Fruit fly (Drosophila melanogaster) whole organism, embryonic: ENCODE data around the gene dock.
A peak's percentile ranks its signal among the peaks of the same experiment; 100 is the strongest.

Source experiments
- Awh ChIP-seq: fragments of 200-800 bp; sonication (Bioruptor generic); IDR thresholded peaks from 2 replicates; pipeline ENCODE4, ENCODE4 v1.3.6; 2022; ENCODE audit warnings: missing biosample characterization, missing genetic modification characterization
- Bdp1 ChIP-seq: fragments of 200-800 bp; sonication (Bioruptor generic); optimal IDR thresholded peaks from 3 replicates; lab custom pipeline; 2016; ENCODE audit warnings: missing biosample characterization, missing genetic modification characterization
- CG10366 ChIP-seq: fragments of 200-800 bp; sonication (Bioruptor generic); IDR thresholded peaks from 2 replicates; pipeline ENCODE4 v1.3.6; 2022; ENCODE audit warnings: missing biosample characterization, missing genetic modification characterization
- CG10543 ChIP-seq: fragments of 200-800 bp; sonication (Bioruptor generic); optimal IDR thresholded peaks from 3 replicates; lab custom pipeline; 2017; ENCODE audit warnings: missing biosample characterization, mild to moderate bottlenecking, missing genetic modification characterization, moderate library complexity
- CG12299 ChIP-seq: fragments of 200-800 bp; sonication (Bioruptor generic); optimal IDR thresholded peaks from 2 replicates; lab custom pipeline; 2018; ENCODE audit warnings: missing biosample characterization, mild to moderate bottlenecking, missing genetic modification characterization
- CG15601 ChIP-seq: fragments of 200-800 bp; sonication (Bioruptor generic); optimal IDR thresholded peaks from 3 replicates; lab custom pipeline; 2019; ENCODE audit warnings: missing biosample characterization, mild to moderate bottlenecking, missing genetic modification characterization, moderate library complexity
- CG15696 ChIP-seq: fragments of 200-800 bp; sonication (Bioruptor generic); optimal IDR thresholded peaks from 2 replicates; lab custom pipeline; 2019; ENCODE audit warnings: missing biosample characterization, mild to moderate bottlenecking, missing genetic modification characterization, moderate library complexity
- CG1832 ChIP-seq: fragments of 200-800 bp; sonication (Bioruptor generic); optimal IDR thresholded peaks from 2 replicates; lab custom pipeline; 2017; ENCODE audit warnings: missing biosample characterization, mild to moderate bottlenecking, missing genetic modification characterization, inconsistent platforms
- CG18476 ChIP-seq: fragments of 200-800 bp; sonication (Bioruptor generic); optimal IDR thresholded peaks from 2 replicates; lab custom pipeline; 2016; ENCODE audit warnings: missing biosample characterization, mild to moderate bottlenecking, missing genetic modification characterization
- CG18599 ChIP-seq: fragments of 200-800 bp; sonication (Bioruptor generic); optimal IDR thresholded peaks from 3 replicates; lab custom pipeline; 2017; ENCODE audit warnings: missing biosample characterization, missing genetic modification characterization, mild to moderate bottlenecking, moderate library complexity, missing genetic modification reagents
- CG31441 ChIP-seq: fragments of 200-800 bp; sonication (Bioruptor generic); IDR thresholded peaks from 2 replicates; pipeline ENCODE4 v1.3.6; 2022; ENCODE audit warnings: missing biosample characterization, missing genetic modification characterization
- CG34422 ChIP-seq: fragments of 200-800 bp; sonication (Bioruptor generic); IDR thresholded peaks from 3 replicates; pipeline ENCODE4 v1.3.6; 2022; ENCODE audit warnings: missing biosample characterization, missing genetic modification characterization
- CG6791 ChIP-seq: fragments of 200-800 bp; sonication (Bioruptor generic); IDR thresholded peaks from 3 replicates; pipeline ENCODE4 v1.3.6; 2022; ENCODE audit warnings: missing biosample characterization, missing genetic modification characterization; ENCODE audit not compliant: partially characterized antibody
- Dbx ChIP-seq: fragments of 200-800 bp; sonication (Bioruptor generic); IDR thresholded peaks from 3 replicates; pipeline ENCODE4 v1.3.6; 2022; ENCODE audit warnings: missing biosample characterization, missing genetic modification characterization
- Deaf1 ChIP-seq: fragments of 200-800 bp; optimal IDR thresholded peaks from 3 replicates; lab custom pipeline; 2019; ENCODE audit warnings: missing biosample characterization, mild to moderate bottlenecking, missing genetic modification characterization, moderate library complexity
- Doc3 ChIP-seq: fragments of 200-800 bp; sonication (Bioruptor generic); IDR thresholded peaks from 3 replicates; pipeline ENCODE4 v1.3.6; 2022; ENCODE audit warnings: missing biosample characterization, missing genetic modification characterization; ENCODE audit not compliant: partially characterized antibody
- H15 ChIP-seq: fragments of 200-800 bp; sonication (Bioruptor generic); IDR thresholded peaks from 3 replicates; pipeline ENCODE4 v1.3.6; 2022; ENCODE audit warnings: missing biosample characterization, missing genetic modification characterization
- HLH4C ChIP-seq: fragments of 200-800 bp; sonication (Bioruptor generic); IDR thresholded peaks from 3 replicates; pipeline ENCODE4 v1.3.6; 2022; ENCODE audit warnings: missing biosample characterization, missing genetic modification characterization; ENCODE audit not compliant: partially characterized antibody
- Hmr ChIP-seq: fragments of 200-800 bp; sonication (Bioruptor generic); optimal IDR thresholded peaks from 3 replicates; lab custom pipeline; 2017; ENCODE audit warnings: mild to moderate bottlenecking, missing biosample characterization, missing genetic modification reagents, missing genetic modification characterization
- Hr51 ChIP-seq, 2 experiments: fragments of 200-800 bp; sonication (Bioruptor generic); optimal IDR thresholded peaks; 2 replicates in 1 of 2; 3 replicates in 1 of 2; lab custom pipeline; 2016 to 2018; ENCODE audit warnings: missing biosample characterization in 2 of 2, missing genetic modification characterization in 2 of 2, mild to moderate bottlenecking in 1 of 2, moderate library complexity in 1 of 2
- NK7.1 ChIP-seq: fragments of 200-800 bp; sonication (Bioruptor generic); optimal IDR thresholded peaks from 3 replicates; lab custom pipeline; 2016; ENCODE audit warnings: missing biosample characterization, missing genetic modification characterization
- Neu2 ChIP-seq: fragments of 200-800 bp; sonication (Bioruptor generic); optimal IDR thresholded peaks from 3 replicates; lab custom pipeline; 2016; ENCODE audit warnings: missing biosample characterization, missing genetic modification characterization, borderline replicate concordance
- Nf-YB ChIP-seq: fragments of 200-800 bp; sonication (Bioruptor generic); optimal IDR thresholded peaks from 3 replicates; lab custom pipeline; 2019; ENCODE audit warnings: missing biosample characterization, mild to moderate bottlenecking, missing genetic modification characterization, moderate library complexity
- PHDP ChIP-seq: fragments of 200-800 bp; sonication (Bioruptor generic); optimal IDR thresholded peaks from 3 replicates; lab custom pipeline; 2018; ENCODE audit warnings: missing biosample characterization, mild to moderate bottlenecking, missing genetic modification characterization, moderate library complexity
- Sry-β ChIP-seq: fragments of 200-800 bp; sonication (Bioruptor generic); optimal IDR thresholded peaks from 2 replicates; lab custom pipeline; 2018; ENCODE audit warnings: missing biosample characterization, mild to moderate bottlenecking, missing genetic modification characterization, moderate library complexity
- ab ChIP-seq: fragments of 200-800 bp; sonication (Bioruptor generic); optimal IDR thresholded peaks from 2 replicates; lab custom pipeline; 2016; ENCODE audit warnings: missing biosample characterization, missing genetic modification characterization
- ara ChIP-seq: fragments of 200-800 bp; sonication (Bioruptor generic); IDR thresholded peaks from 2 replicates; pipeline ENCODE4 v1.3.6; 2022; ENCODE audit warnings: missing biosample characterization, missing genetic modification characterization
- ase ChIP-seq: fragments of 200-800 bp; sonication (Bioruptor generic); IDR thresholded peaks from 3 replicates; pipeline ENCODE4 v1.3.6; 2022; ENCODE audit warnings: missing biosample characterization, missing genetic modification characterization
- ato ChIP-seq: fragments of 200-800 bp; sonication (Bioruptor generic); IDR thresholded peaks from 2 replicates; pipeline ENCODE4 v1.3.6; 2022; ENCODE audit warnings: missing biosample characterization, missing genetic modification characterization; ENCODE audit not compliant: partially characterized antibody
- az2 ChIP-seq: fragments of 200-800 bp; sonication (Bioruptor generic); optimal IDR thresholded peaks from 3 replicates; lab custom pipeline; 2016; ENCODE audit warnings: missing biosample characterization, missing genetic modification characterization
- caup ChIP-seq: fragments of 200-800 bp; sonication (Bioruptor generic); optimal IDR thresholded peaks from 3 replicates; lab custom pipeline; 2017; ENCODE audit warnings: missing biosample characterization, mild to moderate bottlenecking, missing genetic modification characterization, moderate library complexity; ENCODE audit not compliant: severe bottlenecking
- cg ChIP-seq: fragments of 200-800 bp; sonication (Bioruptor generic); optimal IDR thresholded peaks from 3 replicates; lab custom pipeline; 2019; ENCODE audit warnings: missing biosample characterization, mild to moderate bottlenecking, missing genetic modification characterization, moderate library complexity
- da ChIP-seq: fragments of 200-800 bp; sonication (Bioruptor generic); optimal IDR thresholded peaks from 2 replicates; lab custom pipeline; 2016; ENCODE audit warnings: missing biosample characterization, missing genetic modification characterization
- dimm ChIP-seq: fragments of 200-800 bp; sonication (Bioruptor generic); IDR thresholded peaks from 2 replicates; pipeline ENCODE4 v1.3.6; 2022; ENCODE audit warnings: missing biosample characterization, missing genetic modification characterization
- gcm2 ChIP-seq: fragments of 200-800 bp; sonication (Bioruptor generic); optimal IDR thresholded peaks from 2 replicates; lab custom pipeline; 2016; ENCODE audit warnings: missing biosample characterization, missing genetic modification characterization
- ham ChIP-seq: fragments of 200-800 bp; sonication (Bioruptor generic); IDR thresholded peaks from 2 replicates; pipeline ENCODE4 v1.3.6; 2022; ENCODE audit warnings: missing biosample characterization, missing genetic modification characterization
- hb ChIP-seq: fragments of 200-800 bp; sonication (Bioruptor generic); IDR thresholded peaks from 3 replicates; pipeline ENCODE4 v1.3.6; 2022; ENCODE audit warnings: missing biosample characterization, missing genetic modification characterization; ENCODE audit not compliant: partially characterized antibody
- jing ChIP-seq: fragments of 200-800 bp; sonication (Bioruptor generic); optimal IDR thresholded peaks from 2 replicates; lab custom pipeline; 2018; ENCODE audit warnings: missing biosample characterization, mild to moderate bottlenecking, missing genetic modification characterization
- kah ChIP-seq: fragments of 200-800 bp; sonication (Bioruptor generic); optimal IDR thresholded peaks from 2 replicates; lab custom pipeline; 2018; ENCODE audit warnings: missing biosample characterization, mild to moderate bottlenecking, missing genetic modification characterization
- lov ChIP-seq, 2 experiments: fragments of 200-800 bp in 1 of 2; fragments of >200 bp in 1 of 2; sonication (Bioruptor generic) in 1 of 2; IDR thresholded peaks in 1 of 2; optimal IDR thresholded peaks in 1 of 2; 2 replicates in 1 of 2; 3 replicates in 1 of 2; pipeline versions ENCODE4 v1.3.6 to Lab custom; 2017 to 2022; ENCODE audit warnings: missing biosample characterization in 1 of 2, missing genetic modification characterization in 1 of 2
- oc ChIP-seq: fragments of 200-800 bp; sonication (Bioruptor generic); optimal IDR thresholded peaks from 2 replicates; lab custom pipeline; 2018; ENCODE audit warnings: missing biosample characterization, mild to moderate bottlenecking, missing genetic modification characterization, moderate library complexity
- pb ChIP-seq: fragments of 200-800 bp; sonication (Bioruptor generic); optimal IDR thresholded peaks from 3 replicates; lab custom pipeline; 2016; ENCODE audit warnings: missing biosample characterization, missing genetic modification characterization
- run ChIP-seq: fragments of 200-800 bp; sonication (Bioruptor generic); optimal IDR thresholded peaks from 3 replicates; lab custom pipeline; 2018; ENCODE audit warnings: missing biosample characterization, mild to moderate bottlenecking, missing genetic modification characterization
- scrt ChIP-seq: fragments of 200-800 bp; sonication (Bioruptor generic); optimal IDR thresholded peaks from 2 replicates; lab custom pipeline; 2018; ENCODE audit warnings: missing biosample characterization, mild to moderate bottlenecking, missing genetic modification characterization, moderate library complexity
- sim ChIP-seq: fragments of 200-800 bp; sonication (Bioruptor generic); IDR thresholded peaks from 2 replicates; pipeline ENCODE4 v1.3.6; 2022; ENCODE audit warnings: missing biosample characterization, missing genetic modification characterization
- ttk ChIP-seq: fragments of 200-800 bp; sonication (Bioruptor generic); IDR thresholded peaks from 2 replicates; pipeline ENCODE4 v2.1.2; 2022; ENCODE audit warnings: missing biosample characterization, missing genetic modification characterization
- tx ChIP-seq: fragments of 200-800 bp; sonication (Bioruptor generic); optimal IDR thresholded peaks from 2 replicates; lab custom pipeline; 2016; ENCODE audit warnings: missing biosample characterization, missing genetic modification characterization
- unc-4 ChIP-seq: fragments of 200-800 bp; sonication (Bioruptor generic); IDR thresholded peaks from 2 replicates; pipeline ENCODE4 v1.3.6; 2022; ENCODE audit warnings: missing biosample characterization, missing genetic modification characterization; ENCODE audit not compliant: partially characterized antibody

The dock gene

DNA sequence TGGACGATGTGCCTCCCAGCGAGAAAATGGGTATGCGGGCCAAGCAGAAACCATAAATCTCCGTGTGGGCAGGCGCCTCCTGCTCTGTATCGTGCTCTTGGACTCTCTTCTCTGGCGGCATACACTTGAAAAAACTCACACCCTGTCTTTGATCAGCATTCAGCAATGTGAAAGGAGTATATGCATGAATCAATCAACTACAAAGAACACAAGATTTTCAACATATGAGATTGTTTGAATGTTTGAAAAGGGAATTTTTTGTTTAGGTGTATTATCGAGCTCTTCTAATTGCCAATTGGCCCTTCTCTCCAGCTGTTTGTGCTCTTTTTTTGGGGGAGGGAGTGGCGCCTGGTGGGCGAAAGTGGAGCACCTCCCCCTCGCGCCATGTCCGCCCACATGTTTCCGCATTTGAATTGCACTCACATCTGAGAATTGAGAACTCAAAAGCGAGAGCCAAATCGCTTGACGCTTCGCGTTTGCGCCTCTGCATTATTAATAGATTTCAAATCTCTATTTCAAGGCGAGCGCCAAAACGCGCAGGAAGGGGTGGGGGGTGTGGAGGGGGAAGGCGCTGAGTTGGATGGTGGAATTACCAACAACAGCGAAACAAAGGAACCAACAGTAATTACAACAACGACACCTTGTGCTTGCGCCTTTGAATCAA lies 19.7 kb downstream of the dock start (continued):
- TF ChIP-seq ab (peak; percentile 58), unc-4 (GFP tag; lab: Robert Waterston, UW) (no peak), dimm (GFP tag; lab: Robert Waterston, UW) (peak; percentile 84), Neu2 (GFP tag; lab: Kevin White, UChicago) (no peak), oc (tag; lab: Kevin White, UChicago) (peak; percentile 86), hb (GFP tag; lab: Robert Waterston, UW) (no peak), CG10366 (peak; percentile 92), CG15601 (tag; lab: Kevin White, UChicago) (peak; percentile 75), PHDP (tag; lab: Kevin White, UChicago) (peak; percentile 88), Hmr (GFP tag; lab: Kevin White, UChicago) (peak; percentile 89), Nf-YB (GFP tag; lab: Kevin White, UChicago) (peak; percentile 73), CG34422 (GFP tag; lab: Robert Waterston, UW) (peak; percentile 90), pb (GFP tag; lab: Kevin White, UChicago) (peak; percentile 87), NK7.1 (peak; percentile 83), Bdp1 (GFP tag; lab: Kevin White, UChicago) (peak; percentile 60), CG15696 (tag; lab: Kevin White, UChicago) (peak; percentile 31), CG1832 (no peak), kah (peak; percentile 56), CG12299 (tag; lab: Kevin White, UChicago) (peak; percentile 41), ara (peak; percentile 86), HLH4C (no peak), Doc3 (no peak), tx (peak; percentile 88), Hr51 (GFP tag; optimal IDR thresholded peaks at IDR 0.05; lab: Kevin White, UChicago) (peak; percentile 79 to 90), CG6791 (no peak), Awh (GFP tag; lab: Robert Waterston, UW) (peak; percentile 87), Sry-β (GFP tag; lab: Kevin White, UChicago) (no peak), jing (GFP tag; lab: Kevin White, UChicago) (peak; percentile 66), ase (GFP tag; lab: Robert Waterston, UW) (peak; percentile 91), CG10543 (GFP tag; lab: Kevin White, UChicago) (peak; percentile 62), ttk (GFP tag; lab: Robert Waterston, UW) (peak; percentile 86), lov (optimal IDR thresholded peaks at IDR 0.05; lab: Kevin White, UChicago) (no peak), lov (GFP tag; IDR thresholded peaks at IDR 0.05; lab: Robert Waterston, UW) (peak; percentile 78; the same call in 1 of the 3 replicates), CG31441 (GFP tag; lab: Robert Waterston, UW) (peak; percentile 78), scrt (GFP tag; lab: Kevin White, UChicago) (peak; percentile 83), Deaf1 (peak; percentile 58), run (tag; lab: Kevin White, UChicago) (peak; percentile 54), sim (no peak; the same call in none of the 2 replicates), cg (GFP tag; lab: Kevin White, UChicago) (no peak), az2 (GFP tag; lab: Kevin White, UChicago) (peak; percentile 86), H15 (GFP tag; lab: Robert Waterston, UW) (peak; percentile 87), da (GFP tag; lab: Kevin White, UChicago) (peak; percentile 62), gcm2 (peak; percentile 78), CG18476 (GFP tag; lab: Kevin White, UChicago) (peak; percentile 66), ato (no peak), CG18599 (GFP tag; lab: Kevin White, UChicago) (peak; percentile 91), Dbx (peak; percentile 92), caup (GFP tag; lab: Kevin White, UChicago) (peak; percentile 82), ham (GFP tag; lab: Robert Waterston, UW) (peak; percentile 49; the same call in 1 of the 2 replicates)
